Fruit fly (Drosophila melanogaster) whole organism, embryonic: ENCODE measurements around the gene CG15445.

Experiments used
- Atf-2 ChIP-seq: fragments of 200-800 bp; sonication (Bioruptor generic); optimal IDR thresholded peaks from 2 replicates; lab custom pipeline; 2016; ENCODE audit warnings: missing biosample characterization, missing genetic modification characterization
- CG12155 ChIP-seq: fragments of 200-800 bp; sonication (Bioruptor generic); optimal IDR thresholded peaks from 3 replicates; lab custom pipeline; 2016; ENCODE audit warnings: missing biosample characterization, missing genetic modification characterization
- CG12942 ChIP-seq: fragments of 200-800 bp; sonication (Bioruptor generic); optimal IDR thresholded peaks from 3 replicates; lab custom pipeline; 2016; ENCODE audit warnings: missing biosample characterization, missing genetic modification characterization
- CG13775 ChIP-seq: fragments of 200-800 bp; sonication (Bioruptor generic); optimal IDR thresholded peaks from 3 replicates; lab custom pipeline; 2017; ENCODE audit warnings: missing biosample characterization, mild to moderate bottlenecking, missing genetic modification characterization
- CG15514 ChIP-seq: fragments of 200-800 bp; sonication (Bioruptor generic); optimal IDR thresholded peaks from 3 replicates; lab custom pipeline; 2017; ENCODE audit warnings: missing biosample characterization, missing genetic modification characterization, mild to moderate bottlenecking, moderate library complexity, missing genetic modification reagents
- CG16779 ChIP-seq: fragments of 200-800 bp; sonication (Bioruptor generic); IDR thresholded peaks from 2 replicates; pipeline ENCODE4 v1.3.6; 2022; ENCODE audit warnings: missing biosample characterization, missing genetic modification characterization
- CG16863 ChIP-seq: fragments of 200-800 bp; sonication (Bioruptor generic); optimal IDR thresholded peaks from 3 replicates; lab custom pipeline; 2016; ENCODE audit warnings: missing biosample characterization, missing genetic modification characterization
- CG17186 ChIP-seq: fragments of 200-800 bp; sonication (Bioruptor generic); optimal IDR thresholded peaks from 3 replicates; lab custom pipeline; 2017; ENCODE audit warnings: missing biosample characterization, missing genetic modification reagents, missing genetic modification characterization
- CG17912 ChIP-seq: fragments of 200-800 bp; sonication (Bioruptor generic); optimal IDR thresholded peaks from 2 replicates; lab custom pipeline; 2018; ENCODE audit warnings: missing biosample characterization, mild to moderate bottlenecking, missing genetic modification characterization
- CG2129 ChIP-seq: fragments of 200-800 bp; sonication (Bioruptor generic); IDR thresholded peaks from 2 replicates; pipeline ENCODE4 v1.3.6; 2022; ENCODE audit warnings: missing biosample characterization, missing genetic modification characterization; ENCODE audit not compliant: partially characterized antibody
- CG30431 ChIP-seq: fragments of 200-800 bp; sonication (Bioruptor generic); optimal IDR thresholded peaks from 2 replicates; lab custom pipeline; 2017; ENCODE audit warnings: missing biosample characterization, missing genetic modification characterization
- CG32772 ChIP-seq: fragments of 200-800 bp; sonication (Bioruptor generic); IDR thresholded peaks from 2 replicates; pipeline ENCODE4 v1.3.6; 2022; ENCODE audit warnings: missing biosample characterization, missing genetic modification characterization
- CG33213 ChIP-seq: fragments of 200-800 bp; sonication (Bioruptor generic); optimal IDR thresholded peaks from 3 replicates; lab custom pipeline; 2016; ENCODE audit warnings: missing biosample characterization, missing genetic modification characterization
- CG4617 ChIP-seq: fragments of 200-800 bp; sonication (Bioruptor generic); optimal IDR thresholded peaks from 3 replicates; lab custom pipeline; 2016; ENCODE audit warnings: missing biosample characterization, missing genetic modification characterization, borderline replicate concordance
- CG4820 ChIP-seq: fragments of 200-800 bp; sonication (Bioruptor generic); optimal IDR thresholded peaks from 3 replicates; lab custom pipeline; 2016; ENCODE audit warnings: missing biosample characterization, missing genetic modification characterization
- CG5953 ChIP-seq: fragments of 200-800 bp; sonication (Bioruptor generic); IDR thresholded peaks from 2 replicates; pipeline ENCODE4 v1.3.6; 2022; ENCODE audit warnings: missing biosample characterization, missing genetic modification characterization
- CG7928 ChIP-seq: fragments of 200-800 bp; sonication (Bioruptor generic); optimal IDR thresholded peaks from 2 replicates; lab custom pipeline; 2017; ENCODE audit warnings: missing biosample characterization, mild to moderate bottlenecking, missing genetic modification characterization
- CG8478 ChIP-seq: fragments of >200 bp; optimal IDR thresholded peaks from 2 replicates; lab custom pipeline; 2018
- CG9727 ChIP-seq: fragments of 200-800 bp; sonication (Bioruptor generic); optimal IDR thresholded peaks from 3 replicates; lab custom pipeline; 2017; ENCODE audit warnings: missing biosample characterization, mild to moderate bottlenecking, missing genetic modification characterization
- CoRest ChIP-seq: fragments of 200-800 bp; sonication (Bioruptor generic); optimal IDR thresholded peaks from 3 replicates; lab custom pipeline; 2018; ENCODE audit warnings: missing biosample characterization, mild to moderate bottlenecking, missing genetic modification characterization, moderate library complexity
- Dip2 ChIP-seq: fragments of 200-800 bp; sonication (Bioruptor generic); IDR thresholded peaks from 2 replicates; pipeline ENCODE4 v1.3.6; 2022; ENCODE audit warnings: missing biosample characterization, missing genetic modification characterization
- Dp ChIP-seq: fragments of 200-800 bp; sonication (Bioruptor generic); optimal IDR thresholded peaks from 2 replicates; lab custom pipeline; 2018; ENCODE audit warnings: missing biosample characterization, mild to moderate bottlenecking, missing genetic modification characterization, moderate library complexity
- ERR ChIP-seq: fragments of 200-800 bp; sonication (Bioruptor generic); optimal IDR thresholded peaks from 2 replicates; lab custom pipeline; 2016; ENCODE audit warnings: missing biosample characterization, missing genetic modification characterization
- HLH4C ChIP-seq: fragments of 200-800 bp; sonication (Bioruptor generic); IDR thresholded peaks from 3 replicates; pipeline ENCODE4 v1.3.6; 2022; ENCODE audit warnings: missing biosample characterization, missing genetic modification characterization; ENCODE audit not compliant: partially characterized antibody
- Hmx ChIP-seq: fragments of 200-800 bp; sonication (Bioruptor generic); optimal IDR thresholded peaks from 2 replicates; lab custom pipeline; 2016; ENCODE audit warnings: missing biosample characterization, missing genetic modification characterization
- Hr78 ChIP-seq, 2 experiments: fragments of 200-800 bp in 1 of 2; fragments of >200 bp in 1 of 2; sonication (Bioruptor generic) in 1 of 2; optimal IDR thresholded peaks; 2 replicates each; lab custom pipeline; 2017 to 2019; ENCODE audit warnings: missing biosample characterization in 2 of 2, missing genetic modification characterization in 2 of 2, mild to moderate bottlenecking in 1 of 2, moderate library complexity in 1 of 2
- Lpt ChIP-seq: fragments of >200 bp; optimal IDR thresholded peaks from 2 replicates; lab custom pipeline; 2018; ENCODE audit warnings: missing biosample characterization, missing genetic modification characterization
- Med ChIP-seq: fragments of 200-800 bp; sonication (Bioruptor generic); peaks from one replicate; lab custom pipeline; 2016; ENCODE audit warnings: missing biosample characterization, missing genetic modification characterization, mild to moderate bottlenecking, inconsistent platforms, moderate library complexity
- NfI ChIP-seq: fragments of 200-800 bp; sonication (Bioruptor generic); optimal IDR thresholded peaks from 3 replicates; lab custom pipeline; 2018; ENCODE audit warnings: missing biosample characterization, mild to moderate bottlenecking, missing genetic modification characterization, moderate library complexity
- PHDP ChIP-seq: fragments of 200-800 bp; sonication (Bioruptor generic); optimal IDR thresholded peaks from 3 replicates; lab custom pipeline; 2018; ENCODE audit warnings: missing biosample characterization, mild to moderate bottlenecking, missing genetic modification characterization, moderate library complexity
- Ptx1 ChIP-seq: fragments of 200-800 bp; sonication (Bioruptor generic); IDR thresholded peaks from 2 replicates; pipeline ENCODE4 v1.3.6; 2022; ENCODE audit warnings: missing biosample characterization, missing genetic modification characterization
- Scr ChIP-seq: fragments of 200-800 bp; sonication (Bioruptor generic); IDR thresholded peaks from 2 replicates; pipeline ENCODE4 v1.3.6; 2022; ENCODE audit warnings: missing biosample characterization, missing genetic modification characterization; ENCODE audit not compliant: partially characterized antibody
- ato ChIP-seq: fragments of 200-800 bp; sonication (Bioruptor generic); IDR thresholded peaks from 2 replicates; pipeline ENCODE4 v1.3.6; 2022; ENCODE audit warnings: missing biosample characterization, missing genetic modification characterization; ENCODE audit not compliant: partially characterized antibody
- bcd ChIP-seq: fragments of 200-800 bp; sonication (Bioruptor generic); optimal IDR thresholded peaks from 2 replicates; lab custom pipeline; 2017; ENCODE audit warnings: missing biosample characterization, mild to moderate bottlenecking, missing genetic modification characterization
- btn ChIP-seq: fragments of 200-800 bp; sonication (Bioruptor generic); optimal IDR thresholded peaks from 2 replicates; lab custom pipeline; 2016; ENCODE audit warnings: missing biosample characterization, missing genetic modification characterization
- crp ChIP-seq, 2 experiments: fragments of 200-800 bp; sonication (Bioruptor generic); optimal IDR thresholded peaks; 2 replicates in 1 of 2; 3 replicates in 1 of 2; lab custom pipeline; 2017; ENCODE audit warnings: missing biosample characterization in 2 of 2, missing genetic modification characterization in 2 of 2, mild to moderate bottlenecking in 1 of 2, moderate library complexity in 1 of 2
- emc ChIP-seq: fragments of 200-800 bp; sonication (Bioruptor generic); optimal IDR thresholded peaks from 2 replicates; lab custom pipeline; 2016; ENCODE audit warnings: missing biosample characterization, missing genetic modification characterization
- grn ChIP-seq: fragments of 200-800 bp; sonication (Bioruptor generic); optimal IDR thresholded peaks from 3 replicates; lab custom pipeline; 2017; ENCODE audit warnings: missing biosample characterization, missing genetic modification characterization
- gsb-n ChIP-seq: fragments of 200-800 bp; sonication (Bioruptor generic); optimal IDR thresholded peaks from 3 replicates; lab custom pipeline; 2018; ENCODE audit warnings: missing biosample characterization, mild to moderate bottlenecking, missing genetic modification characterization
- lola ChIP-seq, 3 experiments: fragments of >200 bp in 2 of 3; fragments of 200-800 bp in 1 of 3; sonication (Bioruptor generic) in 1 of 3; optimal IDR thresholded peaks; 2 replicates each; lab custom pipeline; 2017 to 2019; ENCODE audit warnings: missing biosample characterization in 3 of 3, missing genetic modification characterization in 3 of 3, mild to moderate bottlenecking in 1 of 3, moderate library complexity in 1 of 3
- mam ChIP-seq: fragments of 200-800 bp; sonication (Bioruptor generic); optimal IDR thresholded peaks from 3 replicates; lab custom pipeline; 2016; ENCODE audit warnings: missing biosample characterization, missing genetic modification characterization
- mld ChIP-seq: fragments of 200-800 bp; sonication (Bioruptor generic); IDR thresholded peaks from 3 replicates; pipeline ENCODE4 v1.3.6; 2022; ENCODE audit warnings: missing biosample characterization, missing genetic modification characterization; ENCODE audit not compliant: partially characterized antibody
- row ChIP-seq: fragments of 200-800 bp; sonication (Bioruptor generic); IDR thresholded peaks from 3 replicates; pipeline ENCODE4 v1.3.6; 2022; ENCODE audit warnings: missing biosample characterization, missing genetic modification characterization
- tin ChIP-seq: fragments of 200-800 bp; sonication (Bioruptor generic); optimal IDR thresholded peaks from 3 replicates; lab custom pipeline; 2016; ENCODE audit warnings: missing biosample characterization, missing genetic modification characterization
- trem ChIP-seq: fragments of 200-800 bp; optimal IDR thresholded peaks from 3 replicates; lab custom pipeline; 2019; ENCODE audit warnings: missing biosample characterization, mild to moderate bottlenecking, missing genetic modification characterization, moderate library complexity
- twi ChIP-seq: fragments of 200-800 bp; optimal IDR thresholded peaks from 2 replicates; lab custom pipeline; 2019; ENCODE audit warnings: missing biosample characterization, mild to moderate bottlenecking, missing genetic modification characterization, moderate library complexity
- usp ChIP-seq: fragments of >200 bp; optimal IDR thresholded peaks from 2 replicates; lab custom pipeline; 2017; ENCODE audit warnings: missing biosample characterization, missing genetic modification characterization
- zen ChIP-seq: fragments of 200-800 bp; sonication (Bioruptor generic); optimal IDR thresholded peaks from 3 replicates; lab custom pipeline; 2018; ENCODE audit warnings: missing biosample characterization, mild to moderate bottlenecking, missing genetic modification characterization, moderate library complexity
- zen2 ChIP-seq: fragments of 200-800 bp; sonication (Bioruptor generic); IDR thresholded peaks from 3 replicates; pipeline ENCODE4 v1.3.6; 2022; ENCODE audit warnings: missing biosample characterization, missing genetic modification characterization; ENCODE audit not compliant: partially characterized antibody

Gene CG15445

DNA sequence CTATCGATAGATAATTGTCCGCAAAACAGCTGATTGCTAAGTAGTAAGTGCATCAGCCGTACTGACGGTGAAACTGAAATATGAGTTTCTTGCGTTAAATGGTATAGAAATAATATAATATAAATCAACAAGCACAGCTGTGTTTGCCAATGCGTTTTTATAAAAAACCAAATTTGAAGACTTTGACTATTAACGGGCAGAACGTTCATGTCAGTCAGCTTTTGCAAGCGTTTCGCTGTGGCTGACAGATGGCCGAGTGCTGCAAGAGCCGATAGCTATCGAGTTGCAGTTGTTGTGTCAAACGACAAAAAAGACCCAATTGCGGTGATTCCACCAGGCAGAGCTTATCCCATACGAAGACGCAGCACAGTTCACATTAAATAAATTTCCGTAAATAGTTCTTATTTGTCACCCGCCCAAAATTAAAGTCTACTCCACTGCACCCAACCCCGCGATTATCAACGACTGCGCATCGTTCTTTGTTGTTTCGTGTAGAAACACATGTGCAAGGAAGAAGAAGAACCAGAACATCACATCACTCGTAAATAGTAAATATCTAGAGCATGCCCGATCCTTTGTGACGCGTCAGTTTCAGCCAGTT lies at the start of gene CG15445, which contains the start of gene unc:
TSS of gene CG15445 (plus strand) at position 296 of the 601 bp plus-strand sequence.
TSS of gene unc (minus strand) at position 51 of the 601 bp plus-strand sequence.
- TF ChIP-seq Hr78 (GFP tag; optimal IDR thresholded peaks at IDR 0.05; lab: Kevin White, UChicago) (no peak), row (GFP tag; lab: Robert Waterston, UW) (peak; percentile 50), usp (GFP tag; lab: Kevin White, UChicago) (no peak), NfI (peak; percentile 20), Scr (peak; percentile 84), CG2129 (GFP tag; lab: Robert Waterston, UW) (peak; percentile 42; the same call in 1 of the 2 replicates), tin (peak; percentile 4), CG4820 (GFP tag; lab: Kevin White, UChicago) (no peak), ERR (no peak), twi (tag; lab: Kevin White, UChicago) (peak; percentile 50), ato (peak; percentile 58; the same call in 1 of the 2 replicates), CG16863 (GFP tag; lab: Kevin White, UChicago) (no peak), trem (tag; lab: Kevin White, UChicago) (peak; percentile 46), CG12155 (peak; percentile 31), Dip2 (GFP tag; lab: Robert Waterston, UW) (no peak), HLH4C (GFP tag; lab: Robert Waterston, UW) (peak; percentile 78), CG17912 (no peak), lola (GFP tag; optimal IDR thresholded peaks at IDR 0.05; lab: Kevin White, UChicago) (no peak), Ptx1 (GFP tag; lab: Robert Waterston, UW) (0 out of 2 replicates have a peak, but pooled peaks have one; percentile 8), grn (GFP tag; lab: Kevin White, UChicago) (no peak), gsb-n (tag; lab: Kevin White, UChicago) (no peak), CG17186 (GFP tag; lab: Kevin White, UChicago) (peak; percentile 44), CG30431 (peak; percentile 28), bcd (GFP tag; lab: Kevin White, UChicago) (peak; percentile 42), Hmx (GFP tag; lab: Kevin White, UChicago) (no peak), CG8478 (lab: Kevin White, UChicago) (no peak), CG7928 (peak; percentile 5), PHDP (tag; lab: Kevin White, UChicago) (no peak), CG16779 (GFP tag; lab: Robert Waterston, UW) (no peak), CG32772 (GFP tag; lab: Robert Waterston, UW) (no peak), CG12942 (no peak), crp (GFP tag; optimal IDR thresholded peaks at IDR 0.05; lab: Kevin White, UChicago) (peak; percentile 59 to 88), zen (tag; lab: Kevin White, UChicago) (peak; percentile 41), CoRest (tag; lab: Kevin White, UChicago) (peak; percentile 65), CG15514 (peak; percentile 49), mam (peak; percentile 33), Atf-2 (GFP tag; lab: Kevin White, UChicago) (peak; percentile 8), btn (GFP tag; lab: Kevin White, UChicago) (no peak), CG9727 (GFP tag; lab: Kevin White, UChicago) (peak; percentile 19), CG5953 (GFP tag; lab: Robert Waterston, UW) (no peak), mld (peak; percentile 72; the same call in 2 of the 3 replicates), Lpt (GFP tag; lab: Kevin White, UChicago) (no peak), Dp (GFP tag; lab: Kevin White, UChicago) (peak; percentile 67), zen2 (GFP tag; lab: Robert Waterston, UW) (peak; percentile 34; the same call in 1 of the 3 replicates), CG33213 (GFP tag; lab: Kevin White, UChicago) (peak; percentile 43), emc (GFP tag; lab: Kevin White, UChicago) (no peak), CG4617 (GFP tag; lab: Kevin White, UChicago) (peak; percentile 71), CG13775 (GFP tag; lab: Kevin White, UChicago) (peak; percentile 5), Med (GFP tag; lab: Kevin White, UChicago) (peak; percentile 87)
